Worm (Caenorhabditis elegans) whole organism, L4 larva: ENCODE data around the gene sdz-8.
A peak's percentile ranks its signal among the peaks of the same experiment; 100 is the strongest.

ENCODE experiments used
- T26A8.4 ChIP-seq: fragments of 200-800 bp; sonication (Bioruptor generic); IDR thresholded peaks from 2 replicates; pipeline ENCODE4 v1.3.6; 2022; ENCODE audit warnings: missing genetic modification characterization, missing compliant biosample characterization
- ama-1 ChIP-seq: fragments of 150-350 bp; optimal IDR thresholded peaks from 2 replicates; lab custom pipeline; 2014; ENCODE audit warnings: inconsistent platforms, mixed read lengths
- fkh-10 ChIP-seq: fragments of 150-350 bp; optimal IDR thresholded peaks from 2 replicates; lab custom pipeline; 2014; ENCODE audit warnings: missing biosample characterization, missing genetic modification reagents, missing genetic modification characterization
- lin-29 ChIP-seq: fragments of 200-800 bp; sonication (Bioruptor generic); IDR thresholded peaks from 2 replicates; pipeline ENCODE4 v1.3.6; 2022; ENCODE audit warnings: missing genetic modification reagents, missing genetic modification characterization, missing compliant biosample characterization
- nhr-11 ChIP-seq: fragments of 150-350 bp; optimal IDR thresholded peaks from 2 replicates; lab custom pipeline; 2014; ENCODE audit warnings: missing biosample characterization, missing genetic modification characterization
- skn-1 ChIP-seq: fragments of 150-350 bp; optimal IDR thresholded peaks from 2 replicates; lab custom pipeline; 2014; ENCODE audit warnings: missing biosample characterization, missing genetic modification characterization

- TF ChIP-seq nhr-11 (tag; lab: Kevin White, UChicago) (peak; percentile 24), T26A8.4 (no peak), skn-1 (tag; lab: Kevin White, UChicago) (no peak), fkh-10 (GFP tag; lab: Kevin White, UChicago) (no peak), lin-29 (GFP tag; lab: Robert Waterston, UW) (no peak), ama-1 (lab: Kevin White, UChicago) (no peak)
Observed at ce11 chrV:11506347-11506746, 9.6 kb downstream of the sdz-8 start.
